Worm (Caenorhabditis elegans) whole organism, late embryonic: ENCODE results near the gene Y53G8AM.7.

Experiments
- C38D4.7 ChIP-seq: fragments of 200-800 bp; sonication (Bioruptor generic); optimal IDR thresholded peaks from 2 replicates; lab custom pipeline; 2018; ENCODE audit warnings: mild to moderate bottlenecking, missing genetic modification characterization, moderate library complexity, missing compliant biosample characterization
- K02D7.2 ChIP-seq: sonication (generic microtip); optimal IDR thresholded peaks from 2 replicates; lab custom pipeline; 2017; ENCODE audit warnings: mild to moderate bottlenecking, missing genetic modification characterization, missing compliant biosample characterization
- ceh-14 ChIP-seq: sonication (generic microtip); optimal IDR thresholded peaks from 2 replicates; lab custom pipeline; 2016; ENCODE audit warnings: missing genotype, missing genetic modification characterization, missing compliant biosample characterization
- ceh-2 ChIP-seq: sonication (generic microtip); optimal IDR thresholded peaks from 2 replicates; lab custom pipeline; 2016; ENCODE audit warnings: missing genotype, missing genetic modification characterization, missing compliant biosample characterization
- ceh-22 ChIP-seq: sonication (generic microtip); optimal IDR thresholded peaks from 2 replicates; lab custom pipeline; 2017; ENCODE audit warnings: missing biosample characterization, missing genetic modification characterization
- ceh-31 ChIP-seq: sonication (generic microtip); optimal IDR thresholded peaks from 2 replicates; lab custom pipeline; 2016; ENCODE audit warnings: missing genetic modification characterization, missing compliant biosample characterization
- ceh-34 ChIP-seq: sonication (generic microtip); optimal IDR thresholded peaks from 2 replicates; lab custom pipeline; 2016; ENCODE audit warnings: mild to moderate bottlenecking, missing genetic modification characterization, missing compliant biosample characterization
- ceh-6 ChIP-seq: fragments of 200-800 bp; sonication (Bioruptor generic); optimal IDR thresholded peaks from 2 replicates; lab custom pipeline; 2018; ENCODE audit warnings: mild to moderate bottlenecking, missing genetic modification characterization, missing compliant biosample characterization
- hlh-13 ChIP-seq: fragments of 200-800 bp; sonication (Bioruptor generic); optimal IDR thresholded peaks from 2 replicates; lab custom pipeline; 2018; ENCODE audit warnings: mild to moderate bottlenecking, missing genetic modification characterization, missing compliant biosample characterization
- hlh-8 ChIP-seq: sonication (generic microtip); optimal IDR thresholded peaks from 2 replicates; lab custom pipeline; 2016; ENCODE audit warnings: missing genotype, missing genetic modification characterization, missing compliant biosample characterization
- lim-6 ChIP-seq: sonication (generic microtip); optimal IDR thresholded peaks from 2 replicates; lab custom pipeline; 2016; ENCODE audit warnings: missing genetic modification characterization, missing compliant biosample characterization
- nfya-1 ChIP-seq: sonication (generic microtip); optimal IDR thresholded peaks from 2 replicates; lab custom pipeline; 2017; ENCODE audit warnings: missing genetic modification characterization, mild to moderate bottlenecking, missing compliant biosample characterization, antibody characterized with exemption, moderate library complexity
- npax-4 ChIP-seq: sonication (generic microtip); optimal IDR thresholded peaks from 2 replicates; lab custom pipeline; 2016; ENCODE audit warnings: missing genetic modification characterization, missing compliant biosample characterization
- sox-2 ChIP-seq: fragments of 200-800 bp; sonication (Bioruptor generic); IDR thresholded peaks from 2 replicates; pipeline ENCODE4 v1.3.6; 2022; ENCODE audit warnings: missing genetic modification reagents, missing genetic modification characterization, missing compliant biosample characterization
- sox-4 ChIP-seq: sonication (generic microtip); optimal IDR thresholded peaks from 2 replicates; lab custom pipeline; 2017; ENCODE audit warnings: mild to moderate bottlenecking, missing genetic modification characterization, inconsistent platforms, missing compliant biosample characterization
- tbx-2 ChIP-seq: sonication (generic microtip); optimal IDR thresholded peaks from 2 replicates; lab custom pipeline; 2016; ENCODE audit warnings: missing genetic modification characterization, missing compliant biosample characterization
- unc-3 ChIP-seq, 2 experiments: fragments of 200-800 bp in 1 of 2; sonication (Bioruptor generic) in 1 of 2; sonication (generic microtip) in 1 of 2; conservative IDR thresholded peaks in 1 of 2; optimal IDR thresholded peaks in 1 of 2; 2 replicates each; pipeline versions ENCODE4 v1.3.6 to Lab custom; 2016 to 2022; ENCODE audit warnings: missing compliant biosample characterization in 2 of 2, missing genetic modification characterization in 2 of 2, missing genetic modification reagents in 1 of 2
- unc-42 ChIP-seq: sonication (generic microtip); optimal IDR thresholded peaks from 2 replicates; lab custom pipeline; 2016; ENCODE audit warnings: missing genotype, missing genetic modification characterization, missing compliant biosample characterization
- unc-86 ChIP-seq: sonication (generic microtip); optimal IDR thresholded peaks from 2 replicates; lab custom pipeline; 2016; ENCODE audit warnings: missing genetic modification characterization, missing compliant biosample characterization

The Y53G8AM.7 gene

DNA sequence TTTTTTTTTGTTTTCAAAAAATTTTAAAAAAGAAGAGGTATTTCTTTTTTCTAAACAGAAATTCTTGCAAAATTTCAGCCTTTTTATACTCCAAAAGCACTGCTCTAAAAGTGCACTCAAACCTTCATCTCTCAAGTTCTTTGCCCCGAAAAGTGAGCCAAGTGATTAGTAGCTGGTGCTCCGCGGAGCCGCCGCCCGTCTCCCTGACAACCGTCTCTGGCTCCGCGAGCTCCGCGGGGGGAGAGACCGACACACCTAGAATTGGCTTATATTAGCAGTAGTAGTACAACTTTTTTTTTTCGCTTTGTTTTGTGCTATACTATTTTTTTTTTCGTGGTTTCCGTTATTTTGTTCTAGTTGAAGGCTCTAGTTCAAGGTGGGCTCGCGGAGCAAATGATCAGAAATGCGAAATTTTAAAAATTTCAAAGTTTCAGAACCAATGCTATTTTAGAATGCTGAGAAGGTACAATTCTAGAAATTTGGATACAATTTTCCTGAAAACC, 33.8 kb downstream of the Y53G8AM.7 start, which contains the start of gene Y53G8AL.1:
Y53G8AL.1 (plus strand) TSS at position 453 of the 503 bp plus-strand sequence.
- TF ChIP-seq ceh-34 (tag; lab: Kevin White, UChicago): no peak
- TF ChIP-seq ceh-14: peak; percentile 40
- TF ChIP-seq, all 69 proteins: peak for 1

DNA sequence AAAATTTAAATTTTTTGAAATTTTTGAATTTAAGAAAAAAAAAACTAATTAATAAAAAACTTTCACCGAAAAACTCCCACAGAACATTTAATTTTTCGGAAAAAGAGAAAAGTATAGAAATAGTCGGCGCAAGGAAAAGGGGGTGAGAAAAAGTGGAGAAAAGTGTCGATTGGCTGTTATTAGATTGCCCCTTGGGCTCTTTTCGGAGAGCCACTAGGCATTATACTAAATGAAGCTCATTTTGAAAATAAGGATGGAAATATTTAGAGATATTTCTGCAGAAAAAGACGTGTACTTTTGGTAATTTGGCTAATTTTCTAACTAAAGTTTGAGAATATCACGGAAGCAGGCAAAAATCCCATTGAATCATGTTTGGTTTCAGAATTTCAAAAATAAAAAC, 42.4 kb downstream of the Y53G8AM.7 start:
- TF ChIP-seq unc-42 (tag; lab: Kevin White, UChicago): peak; percentile 89
- no peak for TF ChIP-seq ceh-22 (tag; lab: Kevin White, UChicago)

DNA sequence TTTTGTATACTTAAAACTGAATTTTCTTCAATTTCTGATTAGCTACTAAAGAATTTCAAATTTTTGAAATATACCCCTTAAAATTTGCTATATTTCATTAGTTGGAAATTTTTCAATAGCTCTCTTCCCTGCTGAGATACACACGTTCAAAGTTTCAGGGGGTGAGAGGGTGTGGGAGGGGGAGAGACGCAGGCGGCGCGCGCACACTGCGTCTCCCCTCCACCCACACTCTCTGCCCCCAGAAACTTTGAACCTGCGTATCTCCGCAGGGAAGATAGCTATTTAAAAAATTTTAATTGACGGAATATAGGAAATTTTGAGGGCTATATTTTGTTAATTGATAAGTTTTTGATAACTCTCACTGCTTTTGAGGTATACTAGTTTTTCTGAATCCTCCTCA, 43.8 kb downstream of the Y53G8AM.7 start:
- TF ChIP-seq unc-3 (GFP tag; conservative IDR thresholded peaks at IDR 0.05; lab: Robert Waterston, UW) (no peak), unc-3 (tag; optimal IDR thresholded peaks at IDR 0.05; lab: Kevin White, UChicago) (no peak), ceh-2 (tag; lab: Kevin White, UChicago) (no peak), sox-2 (no peak), K02D7.2 (tag; lab: Kevin White, UChicago) (no peak)

DNA sequence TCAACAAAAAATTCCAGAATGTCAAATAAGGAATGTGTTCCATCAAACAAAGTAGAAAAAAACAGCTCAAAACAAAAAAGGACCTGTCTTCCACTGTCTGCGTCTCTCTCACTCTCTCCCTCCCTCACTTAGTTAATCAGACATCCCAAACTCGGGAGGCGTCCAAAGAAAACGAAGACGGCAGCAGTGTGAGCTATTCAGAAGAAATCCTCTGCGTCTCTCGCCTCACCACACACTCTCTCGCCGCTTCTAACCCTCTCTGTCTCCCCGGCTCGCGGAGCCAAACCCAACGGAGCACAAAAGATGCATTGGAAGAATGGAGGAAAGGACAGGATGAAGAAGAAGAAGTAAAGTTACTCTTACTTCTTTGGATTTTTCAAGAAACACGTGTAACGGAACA, 46.2 kb downstream of the Y53G8AM.7 start:
- TF ChIP-seq unc-42 (tag; lab: Kevin White, UChicago): peak; percentile 62
- no peak for TF ChIP-seq hlh-8 (tag; lab: Kevin White, UChicago)
- peak; percentile 75 for TF ChIP-seq ceh-31 (tag; lab: Kevin White, UChicago)
- no peak for TF ChIP-seq ceh-22 (tag; lab: Kevin White, UChicago)
- peak; percentile 59 for TF ChIP-seq nfya-1 (tag; lab: Kevin White, UChicago)
- TF ChIP-seq tbx-2: peak; percentile 4
- TF ChIP-seq, all 69 proteins: peak for 4

DNA sequence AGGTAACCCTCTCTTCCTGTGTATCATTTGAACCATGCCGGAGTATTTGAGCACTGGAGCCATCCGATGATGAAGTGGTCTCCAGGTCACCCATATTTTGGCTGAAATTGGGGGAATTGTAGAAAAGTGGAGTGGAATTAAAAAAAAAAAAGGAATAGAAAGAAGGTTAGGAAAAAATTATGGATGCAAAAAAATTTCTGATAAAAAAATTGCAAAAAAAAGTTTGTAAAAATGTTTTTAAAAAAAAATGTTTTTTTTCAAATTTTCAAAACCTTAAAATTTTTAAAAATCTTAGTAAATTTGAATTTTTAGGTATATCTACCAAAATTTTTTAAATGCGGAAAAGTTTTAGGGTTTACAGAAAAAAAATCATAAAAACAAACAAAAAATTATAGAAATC, 47.5 kb downstream of the Y53G8AM.7 start, which contains the start of gene frm-8:
frm-8 (minus strand) TSS at position 101 of the 400 bp plus-strand sequence.
- TF ChIP-seq hlh-13: no peak
- TF ChIP-seq sox-4 (tag; lab: Kevin White, UChicago): no peak
- no peak for TF ChIP-seq lim-6 (tag; lab: Kevin White, UChicago)
- TF ChIP-seq npax-4 (tag; lab: Kevin White, UChicago): no peak
- TF ChIP-seq unc-3 (GFP tag; conservative IDR thresholded peaks at IDR 0.05; lab: Robert Waterston, UW): no peak
- TF ChIP-seq unc-3 (tag; optimal IDR thresholded peaks at IDR 0.05; lab: Kevin White, UChicago): no peak
- TF ChIP-seq unc-86: no peak
- no peak for TF ChIP-seq C38D4.7 (GFP tag; lab: Kevin White, UChicago)
- TF ChIP-seq ceh-6 (GFP tag; lab: Kevin White, UChicago): no peak
